Worm (Caenorhabditis elegans) whole organism, L4 larva: ENCODE data around the gene msp-113.

ENCODE experiments used
- D1046.2 ChIP-seq: fragments of 200-800 bp; sonication (Bioruptor generic); IDR thresholded peaks from 2 replicates; pipeline ENCODE4 v1.3.6; 2022; ENCODE audit warnings: missing genetic modification characterization, missing compliant biosample characterization
- F26F4.8 ChIP-seq: fragments of 200-800 bp; sonication (Bioruptor generic); conservative IDR thresholded peaks from 2 replicates; pipeline ENCODE4 v1.3.6; 2022; ENCODE audit warnings: missing genetic modification characterization, missing compliant biosample characterization
- F37D6.2 ChIP-seq: sonication (generic microtip); optimal IDR thresholded peaks from 2 replicates; lab custom pipeline; 2016; ENCODE audit warnings: mild to moderate bottlenecking, missing genetic modification characterization, missing compliant biosample characterization
- F49E8.2 ChIP-seq: sonication (generic microtip); optimal IDR thresholded peaks from 2 replicates; lab custom pipeline; 2016; ENCODE audit warnings: missing compliant biosample characterization, mild to moderate bottlenecking, missing genetic modification characterization, borderline replicate concordance
- T20F7.1 ChIP-seq: fragments of 200-800 bp; sonication (Bioruptor generic); optimal IDR thresholded peaks from 2 replicates; lab custom pipeline; 2018; ENCODE audit warnings: mild to moderate bottlenecking, missing genetic modification characterization, missing compliant biosample characterization
- T26A8.4 ChIP-seq: fragments of 200-800 bp; sonication (Bioruptor generic); IDR thresholded peaks from 2 replicates; pipeline ENCODE4 v1.3.6; 2022; ENCODE audit warnings: missing genetic modification characterization, missing compliant biosample characterization
- Y105C5A.15 ChIP-seq: fragments of 200-800 bp; sonication (Bioruptor generic); IDR thresholded peaks from 2 replicates; pipeline ENCODE4 v1.3.6; 2022; ENCODE audit warnings: missing genetic modification characterization, missing compliant biosample characterization
- Y5F2A.4 ChIP-seq: fragments of 200-800 bp; sonication (Bioruptor generic); optimal IDR thresholded peaks from 2 replicates; lab custom pipeline; 2018; ENCODE audit warnings: mild to moderate bottlenecking, missing genetic modification characterization, missing compliant biosample characterization
- Y75B8A.6 ChIP-seq: fragments of 200-800 bp; sonication (Bioruptor generic); IDR thresholded peaks from 2 replicates; pipeline ENCODE4 v1.3.6; 2022; ENCODE audit warnings: missing genetic modification reagents, missing genetic modification characterization, missing compliant biosample characterization
- ZK337.2 ChIP-seq: fragments of 200-800 bp; sonication (Bioruptor generic); IDR thresholded peaks from 2 replicates; pipeline ENCODE4 v1.3.6; 2022; ENCODE audit warnings: missing genetic modification reagents, missing genetic modification characterization, missing compliant biosample characterization
- aha-1 ChIP-seq: fragments of 150-350 bp; peaks from one replicate; lab custom pipeline; 2014; ENCODE audit warnings: missing biosample characterization, missing genetic modification characterization
- arid-1 ChIP-seq: fragments of 200-800 bp; sonication (Bioruptor generic); conservative IDR thresholded peaks from 2 replicates; pipeline ENCODE4 v1.3.6; 2022; ENCODE audit warnings: missing genetic modification reagents, missing genetic modification characterization, missing compliant biosample characterization
- ceh-20 ChIP-seq: fragments of 200-800 bp; sonication (Bioruptor generic); IDR thresholded peaks from 2 replicates; pipeline ENCODE4 v1.3.6; 2022; ENCODE audit warnings: missing genetic modification reagents, missing genetic modification characterization, missing compliant biosample characterization
- ceh-44 ChIP-seq: fragments of 200-800 bp; sonication (Bioruptor generic); IDR thresholded peaks from 2 replicates; pipeline ENCODE4 v1.3.6; 2022; ENCODE audit warnings: missing genetic modification reagents, missing genetic modification characterization, missing compliant biosample characterization
- cey-2 ChIP-seq: sonication (generic microtip); optimal IDR thresholded peaks from 3 replicates; lab custom pipeline; 2017; ENCODE audit warnings: missing genetic modification characterization, mild to moderate bottlenecking, missing compliant biosample characterization, antibody characterized with exemption, borderline replicate concordance; ENCODE audit not compliant: insufficient read depth
- ctbp-1 ChIP-seq: fragments of 200-800 bp; sonication (Bioruptor generic); IDR thresholded peaks from 2 replicates; pipeline ENCODE4 v1.3.6; 2022; ENCODE audit warnings: missing genetic modification reagents, missing genetic modification characterization, missing compliant biosample characterization
- daf-16 ChIP-seq, 3 experiments: sonication (generic microtip); optimal IDR thresholded peaks; 2 replicates each; lab custom pipeline; 2016 to 2017; ENCODE audit warnings: missing genetic modification characterization in 3 of 3, missing genetic modification reagents in 3 of 3, mild to moderate bottlenecking in 2 of 3, missing compliant biosample characterization in 2 of 3, missing biosample characterization in 1 of 3, moderate library complexity in 1 of 3
- daf-19 ChIP-seq: fragments of 200-800 bp; sonication (Bioruptor generic); conservative IDR thresholded peaks from 2 replicates; pipeline ENCODE4 v1.3.6; 2022; ENCODE audit warnings: missing genetic modification characterization, missing compliant biosample characterization
- daf-8 ChIP-seq: fragments of 200-800 bp; sonication (Bioruptor generic); IDR thresholded peaks from 2 replicates; pipeline ENCODE4 v1.3.6; 2022; ENCODE audit warnings: missing genetic modification characterization, missing compliant biosample characterization
- dmd-6 ChIP-seq: fragments of 200-800 bp; sonication (Bioruptor generic); IDR thresholded peaks from 2 replicates; pipeline ENCODE4 v1.3.6; 2022; ENCODE audit warnings: missing genetic modification reagents, missing genetic modification characterization, missing compliant biosample characterization
- dpl-1 ChIP-seq: fragments of 150-350 bp; optimal IDR thresholded peaks from 2 replicates; lab custom pipeline; 2014; ENCODE audit warnings: missing biosample characterization, missing genetic modification reagents, missing genetic modification characterization
- duxl-1 ChIP-seq: sonication (generic microtip); optimal IDR thresholded peaks from 2 replicates; lab custom pipeline; 2016; ENCODE audit warnings: mild to moderate bottlenecking, missing genetic modification characterization, moderate library complexity, missing compliant biosample characterization; ENCODE audit not compliant: poor library complexity
- dve-1 ChIP-seq: sonication (generic microtip); optimal IDR thresholded peaks from 2 replicates; lab custom pipeline; 2017; ENCODE audit warnings: antibody characterized with exemption, mild to moderate bottlenecking, missing genetic modification characterization, missing compliant biosample characterization; ENCODE audit not compliant: insufficient read depth
- gei-8 ChIP-seq: fragments of 200-800 bp; sonication (Bioruptor generic); optimal IDR thresholded peaks from 2 replicates; lab custom pipeline; 2018; ENCODE audit warnings: mild to moderate bottlenecking, missing genetic modification characterization, missing compliant biosample characterization
- hif-1 ChIP-seq, 2 experiments: sonication (generic microtip); optimal IDR thresholded peaks; 2 replicates each; lab custom pipeline; 2016 to 2017; ENCODE audit warnings: missing compliant biosample characterization in 2 of 2, missing genetic modification characterization in 2 of 2, missing genetic modification reagents in 2 of 2, missing genotype in 2 of 2, mild to moderate bottlenecking in 1 of 2
- hlh-11 ChIP-seq: fragments of 200-800 bp; sonication (Bioruptor generic); optimal IDR thresholded peaks from 2 replicates; lab custom pipeline; 2018; ENCODE audit warnings: mild to moderate bottlenecking, missing genetic modification characterization, missing compliant biosample characterization
- hlh-30 ChIP-seq: sonication (generic microtip); optimal IDR thresholded peaks from 2 replicates; lab custom pipeline; 2017; ENCODE audit warnings: antibody characterized with exemption, mild to moderate bottlenecking, missing genetic modification characterization, missing compliant biosample characterization; ENCODE audit not compliant: insufficient read depth
- hmg-1.1 ChIP-seq: fragments of 200-800 bp; sonication (Bioruptor generic); IDR thresholded peaks from 2 replicates; pipeline ENCODE4 v1.3.6; 2022; ENCODE audit warnings: missing genetic modification reagents, missing genetic modification characterization, missing compliant biosample characterization
- lin-38 ChIP-seq: fragments of 200-800 bp; sonication (Bioruptor generic); IDR thresholded peaks from 2 replicates; pipeline ENCODE4 v1.3.6; 2022; ENCODE audit warnings: missing genetic modification reagents, missing genetic modification characterization, missing compliant biosample characterization
- lir-3 ChIP-seq: sonication (generic microtip); optimal IDR thresholded peaks from 2 replicates; lab custom pipeline; 2016; ENCODE audit warnings: mild to moderate bottlenecking, missing genetic modification characterization, missing compliant biosample characterization
- lsy-2 ChIP-seq, 2 experiments: fragments of 150-350 bp in 1 of 2; sonication (generic microtip) in 1 of 2; optimal IDR thresholded peaks; 2 replicates each; lab custom pipeline; 2014 to 2017; ENCODE audit warnings: missing biosample characterization in 2 of 2, missing genetic modification characterization in 2 of 2
- madf-9 ChIP-seq: fragments of 200-800 bp; sonication (Bioruptor generic); conservative IDR thresholded peaks from 2 replicates; pipeline ENCODE4 v1.3.6; 2022; ENCODE audit warnings: missing genetic modification reagents, missing genetic modification characterization, missing compliant biosample characterization
- mdt-29 ChIP-seq: fragments of 200-800 bp; sonication (Bioruptor generic); IDR thresholded peaks from 2 replicates; pipeline ENCODE4 v1.3.6; 2022; ENCODE audit warnings: missing genetic modification reagents, missing genetic modification characterization, missing compliant biosample characterization
- mep-1 ChIP-seq: fragments of 150-350 bp; sonication (generic microtip); optimal IDR thresholded peaks from 3 replicates; lab custom pipeline; 2014; ENCODE audit warnings: missing biosample characterization, missing genetic modification characterization
- mxl-3 ChIP-seq: fragments of 200-800 bp; sonication (Bioruptor generic); optimal IDR thresholded peaks from 2 replicates; lab custom pipeline; 2018; ENCODE audit warnings: mild to moderate bottlenecking, missing genetic modification characterization, missing compliant biosample characterization
- nhr-102 ChIP-seq: sonication (generic microtip); optimal IDR thresholded peaks from 2 replicates; lab custom pipeline; 2016; ENCODE audit warnings: mild to moderate bottlenecking, missing genetic modification characterization, moderate library complexity, missing compliant biosample characterization
- nhr-111 ChIP-seq: fragments of 200-800 bp; sonication (Bioruptor generic); optimal IDR thresholded peaks from 2 replicates; lab custom pipeline; 2018; ENCODE audit warnings: mild to moderate bottlenecking, missing genetic modification characterization, missing compliant biosample characterization
- nhr-25 ChIP-seq: sonication (generic microtip); optimal IDR thresholded peaks from 2 replicates; lab custom pipeline; 2017; ENCODE audit warnings: missing genetic modification characterization, mild to moderate bottlenecking, missing compliant biosample characterization, antibody characterized with exemption, moderate library complexity, borderline replicate concordance; ENCODE audit not compliant: insufficient read depth
- nhr-42 ChIP-seq: fragments of 200-800 bp; sonication (Bioruptor generic); IDR thresholded peaks from 2 replicates; pipeline ENCODE4 v1.3.6; 2022; ENCODE audit warnings: missing genetic modification characterization, missing compliant biosample characterization
- nhr-6 ChIP-seq: fragments of 150-350 bp; optimal IDR thresholded peaks from 2 replicates; lab custom pipeline; 2014; ENCODE audit warnings: missing biosample characterization, missing genetic modification characterization
- pha-4 ChIP-seq, 2 experiments: fragments of 150-350 bp in 1 of 2; fragments of 200-800 bp in 1 of 2; sonication (Bioruptor generic) in 1 of 2; IDR thresholded peaks in 1 of 2; optimal IDR thresholded peaks in 1 of 2; 2 replicates each; pipeline versions ENCODE4 v1.3.6 to Lab custom; 2014 to 2022; ENCODE audit warnings: missing genetic modification characterization in 2 of 2, missing genetic modification reagents in 2 of 2, missing biosample characterization in 1 of 2, missing compliant biosample characterization in 1 of 2
- php-3 ChIP-seq: fragments of 200-800 bp; sonication (Bioruptor generic); IDR thresholded peaks from 2 replicates; pipeline ENCODE4 v1.3.6; 2022; ENCODE audit warnings: missing genetic modification reagents, missing genetic modification characterization, missing compliant biosample characterization
- rbr-2 ChIP-seq: sonication (generic microtip); optimal IDR thresholded peaks from 2 replicates; lab custom pipeline; 2016; ENCODE audit warnings: missing genotype, missing genetic modification characterization, missing compliant biosample characterization
- set-16 ChIP-seq: fragments of 200-800 bp; sonication (Bioruptor generic); IDR thresholded peaks from 2 replicates; pipeline ENCODE4 v1.3.6; 2022; ENCODE audit warnings: missing genetic modification reagents, missing genetic modification characterization, missing compliant biosample characterization
- snpc-1.2 ChIP-seq: fragments of 200-800 bp; sonication (Bioruptor generic); IDR thresholded peaks from 2 replicates; pipeline ENCODE4 v1.3.6; 2022; ENCODE audit warnings: missing genetic modification reagents, missing genetic modification characterization, missing compliant biosample characterization
- unc-62 ChIP-seq, 3 experiments: fragments of 150-350 bp in 1 of 3; sonication (generic microtip); optimal IDR thresholded peaks in 2 of 3; peaks in 1 of 3; 1 replicate in 1 of 3; 2 replicates in 2 of 3; lab custom pipeline; 2014 to 2017; ENCODE audit warnings: missing biosample characterization in 3 of 3, missing genetic modification characterization in 3 of 3, missing genetic modification reagents in 3 of 3, missing genotype in 1 of 3

The msp-113 gene

ce11 chrIV:5334518-5334917, 36.8 kb downstream of the msp-113 start:
- 0 out of 2 replicates have a peak, but pooled peaks have one; percentile 41 for TF ChIP-seq Y105C5A.15 (GFP tag; lab: Robert Waterston, UW)
- no peak for TF ChIP-seq daf-19 (GFP tag; lab: Robert Waterston, UW)
- TF ChIP-seq nhr-6 = no peak
- peak; percentile 65 for TF ChIP-seq rbr-2
- TF ChIP-seq set-16 (GFP tag; lab: Robert Waterston, UW) = no peak
- peak; percentile 18 for TF ChIP-seq nhr-102
- no peak for TF ChIP-seq nhr-42
- peak; percentile 79 for TF ChIP-seq lin-38 (GFP tag; lab: Robert Waterston, UW)
- peak; percentile 62 for TF ChIP-seq mep-1 (tag; lab: Kevin White, UChicago)
- no peak for TF ChIP-seq lir-3
- TF ChIP-seq F49E8.2 (tag; lab: Kevin White, UChicago) = no peak
- peak; percentile 83 for TF ChIP-seq hmg-1.1 (GFP tag; lab: Robert Waterston, UW)
- TF ChIP-seq T26A8.4 (GFP tag; lab: Robert Waterston, UW) = peak; percentile 70; the same call in 1 of the 2 replicates
- TF ChIP-seq gei-8 = peak; percentile 24
- peak; percentile 12 for TF ChIP-seq aha-1 (tag; lab: Kevin White, UChicago)
- peak; percentile 25 for TF ChIP-seq mxl-3 (GFP tag; lab: Kevin White, UChicago)
- TF ChIP-seq pha-4 (GFP tag; IDR thresholded peaks at IDR 0.05; lab: Robert Waterston, UW) = peak; percentile 75; the same call in 1 of the 2 replicates
- no peak for TF ChIP-seq pha-4 (tag; optimal IDR thresholded peaks at IDR 0.05; lab: Kevin White, UChicago)
- TF ChIP-seq D1046.2 (GFP tag; lab: Robert Waterston, UW) = no peak
- peak; percentile 23 for TF ChIP-seq Y5F2A.4 (GFP tag; lab: Kevin White, UChicago)
- no peak for TF ChIP-seq Y75B8A.6 (GFP tag; lab: Robert Waterston, UW)
- TF ChIP-seq ceh-20 (GFP tag; lab: Robert Waterston, UW) = 0 out of 2 replicates have a peak, but pooled peaks have one; percentile 67
- peak; percentile 25 for TF ChIP-seq duxl-1 (tag; lab: Kevin White, UChicago)
- peak in 1 of 2 experiments; percentile 66 for TF ChIP-seq lsy-2 (tag; optimal IDR thresholded peaks at IDR 0.05; lab: Kevin White, UChicago)
- TF ChIP-seq ZK337.2 = peak; percentile 71
- no peak for TF ChIP-seq nhr-25 (tag; lab: Kevin White, UChicago)
- TF ChIP-seq F37D6.2 (tag; lab: Kevin White, UChicago) = peak; percentile 19
- TF ChIP-seq hif-1 (tag; optimal IDR thresholded peaks at IDR 0.05; lab: Kevin White, UChicago) = peak in 1 of 2 experiments; percentile 34
- peak in 1 of 2 experiments; percentile 19 for TF ChIP-seq unc-62 (GFP tag; optimal IDR thresholded peaks at IDR 0.05 in 1 of 2; lab: Kevin White, UChicago)
- no peak for TF ChIP-seq unc-62 (tag; optimal IDR thresholded peaks at IDR 0.05; lab: Kevin White, UChicago)
- peak; percentile 4 for TF ChIP-seq dpl-1 (GFP tag; lab: Kevin White, UChicago)
- TF ChIP-seq mdt-29 (GFP tag; lab: Robert Waterston, UW) = no peak
- TF ChIP-seq ctbp-1 (GFP tag; lab: Robert Waterston, UW) = no peak
- no peak for TF ChIP-seq F26F4.8 (GFP tag; lab: Robert Waterston, UW)
- 0 out of 2 replicates have a peak, but pooled peaks have one; percentile 27 for TF ChIP-seq php-3
- TF ChIP-seq daf-8 (GFP tag; lab: Robert Waterston, UW) = no peak
- no peak for TF ChIP-seq cey-2 (tag; lab: Kevin White, UChicago)
- peak; percentile 49 for TF ChIP-seq hlh-11 (tag; lab: Kevin White, UChicago)
- no peak for TF ChIP-seq T20F7.1 (GFP tag; lab: Kevin White, UChicago)
- peak; percentile 96 for TF ChIP-seq snpc-1.2 (GFP tag; lab: Robert Waterston, UW)
- peak; percentile 6 to 34 for TF ChIP-seq daf-16 (GFP tag; optimal IDR thresholded peaks at IDR 0.05; lab: Kevin White, UChicago)
- TF ChIP-seq daf-16 (tag; optimal IDR thresholded peaks at IDR 0.05; lab: Kevin White, UChicago) = peak; percentile 50
- TF ChIP-seq nhr-111 (GFP tag; lab: Kevin White, UChicago) = peak; percentile 64
- peak; percentile 61 for TF ChIP-seq dve-1 (tag; lab: Kevin White, UChicago)
- TF ChIP-seq ceh-44 = peak; percentile 73
- peak; percentile 63; the same call in 1 of the 2 replicates for TF ChIP-seq arid-1 (GFP tag; lab: Robert Waterston, UW)
- TF ChIP-seq dmd-6 = peak; percentile 58
- TF ChIP-seq hlh-30 (tag; lab: Kevin White, UChicago) = peak; percentile 47
- peak; percentile 34; the same call in 1 of the 2 replicates for TF ChIP-seq madf-9
